Worm (Caenorhabditis elegans): ENCODE data around the gene klf-2.

- TF ChIP-seq unc-39 (tag; optimal IDR thresholded peaks at IDR 0.05) (no peak), lin-39 (tag; optimal IDR thresholded peaks at IDR 0.05) (no peak), nhr-237 (tag; optimal IDR thresholded peaks at IDR 0.05) (no peak), unc-62 (GFP tag; optimal IDR thresholded peaks at IDR 0.05) (no peak), ztf-11 (tag; optimal IDR thresholded peaks at IDR 0.05) (no peak)
Observed at ce11 chrV:20636855-20637254, 48.6 kb upstream of the klf-2 start, which contains the start of gene ttr-13.
